Fruit fly (Drosophila melanogaster): ENCODE measurements around the gene CG9503.

Gene CG9503

dm6 chrX:14923277-14924019, at the start of gene CG9503:
CG9503 (minus strand) TSS chrX:14923493.
- TF ChIP-seq CG17801 (GFP tag; optimal IDR thresholded peaks at IDR 0.05; ENCODE audit: partially characterized antibody) = no peak

- no peak for TF ChIP-seq CG17801 (GFP tag; optimal IDR thresholded peaks at IDR 0.05; ENCODE audit: partially characterized antibody)
These were observed 37.6 kb upstream of the CG9503 start for dm6 chrX:14960856-14961255.

- TF ChIP-seq CG17801 (GFP tag; optimal IDR thresholded peaks at IDR 0.05; ENCODE audit: partially characterized antibody) = no peak
These were observed 31.9 kb upstream of the CG9503 start, which contains the start of the genes CG9030 and eag for dm6 chrX:14955050-14955783. CG9030 (minus strand) TSS chrX:14955100. eag (plus strand) TSS chrX:14955477.

- peak; percentile 48 for TF ChIP-seq CG17801 (GFP tag; optimal IDR thresholded peaks at IDR 0.05; ENCODE audit: partially characterized antibody)
These were observed 30.6 kb upstream of the CG9503 start for dm6 chrX:14953896-14954295.

dm6 chrX:14952845-14953720, 29.8 kb upstream of the CG9503 start, which contains the start of gene pdgy:
pdgy (minus strand) TSS chrX:14953532.
- TF ChIP-seq CG17801 (GFP tag; optimal IDR thresholded peaks at IDR 0.05; ENCODE audit: partially characterized antibody) = peak; percentile 96

- peak; percentile 50 for TF ChIP-seq CG17801 (GFP tag; optimal IDR thresholded peaks at IDR 0.05; ENCODE audit: partially characterized antibody)
These were observed 29.0 kb upstream of the CG9503 start for dm6 chrX:14952097-14952844.

- no peak for TF ChIP-seq CG17801 (GFP tag; optimal IDR thresholded peaks at IDR 0.05; ENCODE audit: partially characterized antibody)
These were observed 28.1 kb upstream of the CG9503 start for dm6 chrX:14951346-14951862.

- peak; percentile 99 for TF ChIP-seq CG17801 (GFP tag; optimal IDR thresholded peaks at IDR 0.05; ENCODE audit: partially characterized antibody)
These were observed 27.3 kb upstream of the CG9503 start for dm6 chrX:14950273-14951272.

- TF ChIP-seq CG17801 (GFP tag; optimal IDR thresholded peaks at IDR 0.05; ENCODE audit: partially characterized antibody) = no peak
These were observed 25.9 kb upstream of the CG9503 start for dm6 chrX:14949227-14949626.

- TF ChIP-seq CG17801 (GFP tag; optimal IDR thresholded peaks at IDR 0.05; ENCODE audit: partially characterized antibody) = peak; percentile 95
These were observed 24.1 kb upstream of the CG9503 start for dm6 chrX:14947399-14947798.

- TF ChIP-seq CG17801 (GFP tag; optimal IDR thresholded peaks at IDR 0.05; ENCODE audit: partially characterized antibody) = no peak
These were observed 23.2 kb upstream of the CG9503 start for dm6 chrX:14946522-14946921.

dm6 chrX:14936250-14936649, 13.0 kb upstream of the CG9503 start:
- no peak for TF ChIP-seq CG17801 (GFP tag; optimal IDR thresholded peaks at IDR 0.05; ENCODE audit: partially characterized antibody)

dm6 chrX:14931296-14931695, 8.0 kb upstream of the CG9503 start:
- TF ChIP-seq CG17801 (GFP tag; optimal IDR thresholded peaks at IDR 0.05; ENCODE audit: partially characterized antibody) = no peak
